Worm (Caenorhabditis elegans) whole organism, L3 larva: ENCODE data around the gene nuo-1.
A peak's percentile ranks its signal among the peaks of the same experiment; 100 is the strongest.

Source experiments
- R02D3.7 ChIP-seq: fragments of 150-350 bp; optimal IDR thresholded peaks from 2 replicates; lab custom pipeline; 2014; ENCODE audit warnings: missing biosample characterization, missing genetic modification characterization
- ZK546.5 ChIP-seq: sonication (generic microtip); optimal IDR thresholded peaks from 2 replicates; lab custom pipeline; 2017; ENCODE audit warnings: missing biosample characterization, missing genetic modification characterization
- aly-2 ChIP-seq: fragments of 150-350 bp; optimal IDR thresholded peaks from 2 replicates; lab custom pipeline; 2014; ENCODE audit warnings: missing biosample characterization, missing genetic modification characterization
- ama-1 ChIP-seq: fragments of 150-350 bp; optimal IDR thresholded peaks from 2 replicates; lab custom pipeline; 2018
- ceh-16 ChIP-seq: sonication (generic microtip); optimal IDR thresholded peaks from 2 replicates; lab custom pipeline; 2017; ENCODE audit warnings: missing biosample characterization, missing genetic modification characterization
- ceh-28 ChIP-seq: fragments of 150-350 bp; optimal IDR thresholded peaks from 2 replicates; lab custom pipeline; 2014; ENCODE audit warnings: missing biosample characterization, missing genetic modification reagents, missing genetic modification characterization
- ceh-82 ChIP-seq: fragments of 150-350 bp; optimal IDR thresholded peaks from 2 replicates; lab custom pipeline; 2014; ENCODE audit warnings: missing biosample characterization, missing genetic modification characterization
- ceh-9 ChIP-seq: sonication (generic microtip); optimal IDR thresholded peaks from 2 replicates; lab custom pipeline; 2018; ENCODE audit warnings: missing biosample characterization, missing genetic modification characterization
- daf-12 ChIP-seq: fragments of 150-350 bp; optimal IDR thresholded peaks from 2 replicates; lab custom pipeline; 2014; ENCODE audit warnings: missing biosample characterization, missing genetic modification reagents, missing genetic modification characterization
- egl-27 ChIP-seq: sonication (generic microtip); optimal IDR thresholded peaks from 4 replicates; lab custom pipeline; 2017; ENCODE audit warnings: missing biosample characterization, missing genetic modification reagents, missing genetic modification characterization
- egl-5 ChIP-seq: fragments of 150-350 bp; optimal IDR thresholded peaks from 2 replicates; lab custom pipeline; 2017; ENCODE audit warnings: missing biosample characterization, missing genetic modification reagents, missing genetic modification characterization, inconsistent platforms
- elt-1 ChIP-seq: fragments of 150-350 bp; optimal IDR thresholded peaks from 2 replicates; lab custom pipeline; 2014; ENCODE audit warnings: missing biosample characterization, missing genetic modification characterization
- elt-2 ChIP-seq: sonication (generic microtip); optimal IDR thresholded peaks from 2 replicates; lab custom pipeline; 2016; ENCODE audit warnings: missing genetic modification reagents, mild to moderate bottlenecking, missing genetic modification characterization, missing compliant biosample characterization
- elt-3 ChIP-seq, 3 experiments: fragments of 150-350 bp in 1 of 3; sonication (generic microtip) in 2 of 3; optimal IDR thresholded peaks; 2 replicates in 2 of 3; 4 replicates in 1 of 3; lab custom pipeline; 2014 to 2017; ENCODE audit warnings: missing biosample characterization in 3 of 3, missing genetic modification characterization in 3 of 3
- eor-1 ChIP-seq, 2 experiments: fragments of 150-350 bp; optimal IDR thresholded peaks; 2 replicates each; lab custom pipeline; 2014 to 2018; ENCODE audit warnings: missing biosample characterization in 2 of 2, missing genetic modification characterization in 2 of 2
- fkh-10 ChIP-seq: sonication (generic microtip); optimal IDR thresholded peaks from 2 replicates; lab custom pipeline; 2017; ENCODE audit warnings: missing biosample characterization, missing genetic modification reagents, missing genetic modification characterization
- fkh-2 ChIP-seq: fragments of 150-350 bp; optimal IDR thresholded peaks from 2 replicates; lab custom pipeline; 2014; ENCODE audit warnings: missing biosample characterization, missing genetic modification reagents, missing genetic modification characterization
- fos-1 ChIP-seq: fragments of 150-350 bp; optimal IDR thresholded peaks from 2 replicates; lab custom pipeline; 2014; ENCODE audit warnings: missing biosample characterization, missing genetic modification characterization
- hmg-11 ChIP-seq: sonication (generic microtip); optimal IDR thresholded peaks from 2 replicates; lab custom pipeline; 2016; ENCODE audit warnings: missing genetic modification characterization, missing compliant biosample characterization
- jun-1 ChIP-seq: fragments of 150-350 bp; optimal IDR thresholded peaks from 2 replicates; lab custom pipeline; 2014; ENCODE audit warnings: missing biosample characterization, missing genetic modification reagents, missing genetic modification characterization
- lin-15B ChIP-seq: fragments of 150-350 bp; optimal IDR thresholded peaks from 2 replicates; lab custom pipeline; 2014; ENCODE audit warnings: missing biosample characterization, missing genetic modification characterization
- lin-39 ChIP-seq: fragments of 150-350 bp; optimal IDR thresholded peaks from 2 replicates; lab custom pipeline; 2018; ENCODE audit warnings: missing biosample characterization, missing genetic modification reagents, missing genetic modification characterization
- lsy-12 ChIP-seq: sonication (generic microtip); optimal IDR thresholded peaks from 2 replicates; lab custom pipeline; 2016; ENCODE audit warnings: mild to moderate bottlenecking, missing genetic modification characterization, missing compliant biosample characterization
- mdl-1 ChIP-seq: fragments of 150-350 bp; optimal IDR thresholded peaks from 2 replicates; lab custom pipeline; 2014; ENCODE audit warnings: missing biosample characterization, missing genetic modification characterization
- mml-1 ChIP-seq: fragments of 150-350 bp; sonication (generic microtip); optimal IDR thresholded peaks from 3 replicates; lab custom pipeline; 2014; ENCODE audit warnings: missing biosample characterization, missing genetic modification characterization
- nfya-1 ChIP-seq: sonication (generic microtip); optimal IDR thresholded peaks from 2 replicates; lab custom pipeline; 2017; ENCODE audit warnings: missing genetic modification characterization, mild to moderate bottlenecking, missing compliant biosample characterization, antibody characterized with exemption, moderate library complexity; ENCODE audit not compliant: insufficient read depth
- nhr-11 ChIP-seq: fragments of 150-350 bp; optimal IDR thresholded peaks from 2 replicates; lab custom pipeline; 2014; ENCODE audit warnings: missing biosample characterization, missing genetic modification characterization
- nhr-12 ChIP-seq: fragments of 150-350 bp; optimal IDR thresholded peaks from 2 replicates; lab custom pipeline; 2014; ENCODE audit warnings: missing biosample characterization, missing genetic modification characterization
- nhr-23 ChIP-seq: fragments of 150-350 bp; optimal IDR thresholded peaks from 2 replicates; lab custom pipeline; 2014; ENCODE audit warnings: missing biosample characterization, missing genetic modification reagents, missing genetic modification characterization
- nhr-237 ChIP-seq: fragments of 150-350 bp; optimal IDR thresholded peaks from 2 replicates; lab custom pipeline; 2014; ENCODE audit warnings: missing biosample characterization, missing genetic modification characterization
- nhr-25 ChIP-seq: sonication (generic microtip); optimal IDR thresholded peaks from 2 replicates; lab custom pipeline; 2017; ENCODE audit warnings: missing biosample characterization, missing genetic modification characterization
- nhr-28 ChIP-seq: fragments of 150-350 bp; optimal IDR thresholded peaks from 2 replicates; lab custom pipeline; 2014; ENCODE audit warnings: missing biosample characterization, missing genetic modification characterization
- nhr-43 ChIP-seq: sonication (generic microtip); optimal IDR thresholded peaks from 2 replicates; lab custom pipeline; 2016; ENCODE audit warnings: mild to moderate bottlenecking, missing genetic modification characterization, missing compliant biosample characterization; ENCODE audit not compliant: poor library complexity, severe bottlenecking
- nhr-67 ChIP-seq: fragments of 150-350 bp; optimal IDR thresholded peaks from 2 replicates; lab custom pipeline; 2014; ENCODE audit warnings: missing biosample characterization, missing genetic modification characterization
- nhr-76 ChIP-seq: fragments of 150-350 bp; sonication (generic microtip); optimal IDR thresholded peaks from 5 replicates; lab custom pipeline; 2014; ENCODE audit warnings: missing biosample characterization, missing genetic modification characterization
- nhr-77 ChIP-seq: fragments of 150-350 bp; optimal IDR thresholded peaks from 2 replicates; lab custom pipeline; 2014; ENCODE audit warnings: missing biosample characterization, missing genetic modification characterization
- pha-4 ChIP-seq: fragments of 150-350 bp; optimal IDR thresholded peaks from 2 replicates; lab custom pipeline; 2014; ENCODE audit warnings: missing biosample characterization, missing genetic modification reagents, missing genetic modification characterization
- pqm-1 ChIP-seq: fragments of 150-350 bp; optimal IDR thresholded peaks from 2 replicates; lab custom pipeline; 2017; ENCODE audit warnings: missing biosample characterization, missing genetic modification characterization, inconsistent platforms
- sea-2 ChIP-seq: fragments of 150-350 bp; sonication (generic microtip); optimal IDR thresholded peaks from 4 replicates; lab custom pipeline; 2014; ENCODE audit warnings: missing biosample characterization, missing genetic modification reagents, missing genetic modification characterization
- skn-1 ChIP-seq: fragments of 150-350 bp; optimal IDR thresholded peaks from 2 replicates; lab custom pipeline; 2014; ENCODE audit warnings: missing biosample characterization, missing genetic modification characterization
- snpc-4 ChIP-seq: fragments of 150-350 bp; optimal IDR thresholded peaks from 2 replicates; lab custom pipeline; 2014; ENCODE audit warnings: missing biosample characterization, missing genetic modification characterization
- tbx-2 ChIP-seq: sonication (generic microtip); optimal IDR thresholded peaks from 2 replicates; lab custom pipeline; 2016; ENCODE audit warnings: mild to moderate bottlenecking, missing genetic modification characterization, missing compliant biosample characterization
- unc-39 ChIP-seq: sonication (generic microtip); optimal IDR thresholded peaks from 4 replicates; lab custom pipeline; 2017; ENCODE audit warnings: missing biosample characterization, missing genetic modification characterization
- unc-62 ChIP-seq: fragments of 150-350 bp; sonication (generic microtip); optimal IDR thresholded peaks from 4 replicates; lab custom pipeline; 2014; ENCODE audit warnings: missing biosample characterization, missing genetic modification reagents, missing genetic modification characterization
- zag-1 ChIP-seq: fragments of 150-350 bp; optimal IDR thresholded peaks from 2 replicates; lab custom pipeline; 2014; ENCODE audit warnings: missing biosample characterization, missing genetic modification characterization
- ztf-11 ChIP-seq: fragments of 150-350 bp; optimal IDR thresholded peaks from 2 replicates; lab custom pipeline; 2014; ENCODE audit warnings: missing biosample characterization, missing genetic modification characterization
- ztf-4 ChIP-seq: fragments of 150-350 bp; optimal IDR thresholded peaks from 2 replicates; lab custom pipeline; 2014; ENCODE audit warnings: missing biosample characterization, missing genetic modification characterization

nuo-1 gene

ce11 chrII:11097154-11097887 lies at the start of gene nuo-1, which contains the start of gene rpl-36.A:
nuo-1 (plus strand) TSS chrII:11097837.
rpl-36.A (minus strand) TSS chrII:11097204.
- TF ChIP-seq nhr-11 (no peak), ceh-28 (peak; percentile 41), nhr-12 (tag; lab: Kevin White, UChicago) (no peak), pha-4 (tag; lab: Kevin White, UChicago) (peak; percentile 96), nhr-77 (tag; lab: Kevin White, UChicago) (no peak), daf-12 (tag; lab: Kevin White, UChicago) (no peak), egl-5 (peak; percentile 96), unc-39 (tag; lab: Kevin White, UChicago) (no peak), lin-15B (tag; lab: Kevin White, UChicago) (peak; percentile 92), nhr-237 (tag; lab: Kevin White, UChicago) (no peak), fos-1 (tag; lab: Kevin White, UChicago) (no peak), ama-1 (lab: Kevin White, UChicago) (peak; percentile 47), R02D3.7 (tag; lab: Kevin White, UChicago) (peak; percentile 45), ceh-9 (tag; lab: Kevin White, UChicago) (no peak), nhr-28 (tag; lab: Kevin White, UChicago) (no peak), skn-1 (tag; lab: Kevin White, UChicago) (peak; percentile 83), fkh-2 (tag; lab: Kevin White, UChicago) (no peak), sea-2 (GFP tag; lab: Kevin White, UChicago) (no peak), ceh-16 (tag; lab: Kevin White, UChicago) (no peak), lsy-12 (tag; lab: Kevin White, UChicago) (peak; percentile 41), ceh-82 (no peak), nhr-43 (tag; lab: Kevin White, UChicago) (peak; percentile 41), zag-1 (no peak), elt-3 (tag; optimal IDR thresholded peaks at IDR 0.05; lab: Kevin White, UChicago) (no peak), nfya-1 (peak; percentile 97), hmg-11 (peak; percentile 79), fkh-10 (GFP tag; lab: Kevin White, UChicago) (peak; percentile 17), mdl-1 (tag; lab: Kevin White, UChicago) (no peak), aly-2 (tag; lab: Kevin White, UChicago) (no peak), ztf-11 (tag; lab: Kevin White, UChicago) (no peak), nhr-25 (tag; lab: Kevin White, UChicago) (peak; percentile 83), nhr-76 (tag; lab: Kevin White, UChicago) (peak; percentile 21), ztf-4 (tag; lab: Kevin White, UChicago) (no peak), jun-1 (peak; percentile 31), snpc-4 (tag; lab: Kevin White, UChicago) (peak; percentile 80), lin-39 (peak; percentile 96), nhr-23 (peak; percentile 92), tbx-2 (tag; lab: Kevin White, UChicago) (no peak), mml-1 (tag; lab: Kevin White, UChicago) (no peak), eor-1 (tag; optimal IDR thresholded peaks at IDR 0.05; lab: Kevin White, UChicago) (no peak), egl-27 (tag; lab: Kevin White, UChicago) (no peak), elt-2 (tag; lab: Kevin White, UChicago) (peak; percentile 45), unc-62 (GFP tag; lab: Kevin White, UChicago) (no peak), pqm-1 (tag; lab: Kevin White, UChicago) (peak; percentile 33), elt-1 (tag; lab: Kevin White, UChicago) (no peak), nhr-67 (no peak), ZK546.5 (tag; lab: Kevin White, UChicago) (no peak)
